Fruit fly (Drosophila melanogaster) whole organism, prepupa: Measurements from ENCODE around the gene Drsl1.

Experiments used
- Blimp-1 ChIP-seq: fragments of 200-800 bp; sonication (Bioruptor generic); optimal IDR thresholded peaks from 3 replicates; lab custom pipeline; 2017; ENCODE audit warnings: missing biosample characterization, missing genetic modification characterization, mild to moderate bottlenecking, moderate library complexity, missing genetic modification reagents
- CG10631 ChIP-seq: fragments of 200-800 bp; sonication (Bioruptor generic); optimal IDR thresholded peaks from 2 replicates; lab custom pipeline; 2016; ENCODE audit warnings: missing biosample characterization, missing genetic modification characterization
- CG16779 ChIP-seq: fragments of 200-800 bp; sonication (Bioruptor generic); optimal IDR thresholded peaks from 3 replicates; lab custom pipeline; 2017; ENCODE audit warnings: missing biosample characterization, mild to moderate bottlenecking, missing genetic modification characterization
- CG3032 ChIP-seq: fragments of 200-800 bp; optimal IDR thresholded peaks from 2 replicates; lab custom pipeline; 2019; ENCODE audit warnings: missing biosample characterization, mild to moderate bottlenecking, missing genetic modification characterization, moderate library complexity
- CG31627 ChIP-seq: fragments of 200-800 bp; sonication (Bioruptor generic); optimal IDR thresholded peaks from 3 replicates; lab custom pipeline; 2016; ENCODE audit warnings: missing biosample characterization, missing genetic modification characterization
- CG32006 ChIP-seq: fragments of 200-800 bp; sonication (Bioruptor generic); optimal IDR thresholded peaks from 3 replicates; lab custom pipeline; 2017; ENCODE audit warnings: missing biosample characterization, mild to moderate bottlenecking, missing genetic modification characterization
- CG3919 ChIP-seq: fragments of 200-800 bp; sonication (Bioruptor generic); optimal IDR thresholded peaks from 3 replicates; lab custom pipeline; 2016; ENCODE audit warnings: missing biosample characterization, missing genetic modification characterization
- CG6792 ChIP-seq: fragments of 200-800 bp; sonication (Bioruptor generic); optimal IDR thresholded peaks from 3 replicates; lab custom pipeline; 2016; ENCODE audit warnings: missing biosample characterization, missing genetic modification characterization
- CG7368 ChIP-seq: fragments of 200-800 bp; sonication (Bioruptor generic); optimal IDR thresholded peaks from 3 replicates; lab custom pipeline; 2016; ENCODE audit warnings: missing biosample characterization, missing genetic modification characterization
- CG8319 ChIP-seq: fragments of 200-800 bp; sonication (Bioruptor generic); optimal IDR thresholded peaks from 3 replicates; lab custom pipeline; 2016; ENCODE audit warnings: missing biosample characterization, missing genetic modification characterization
- CG8632 ChIP-seq: fragments of 200-800 bp; sonication (Bioruptor generic); optimal IDR thresholded peaks from 3 replicates; lab custom pipeline; 2016; ENCODE audit warnings: missing biosample characterization, missing genetic modification characterization
- CG9139 ChIP-seq: fragments of 200-800 bp; sonication (Bioruptor generic); optimal IDR thresholded peaks from 3 replicates; lab custom pipeline; 2017; ENCODE audit warnings: missing biosample characterization, mild to moderate bottlenecking, missing genetic modification characterization
- Eip75B ChIP-seq: fragments of 200-800 bp; sonication (Bioruptor generic); optimal IDR thresholded peaks from 3 replicates; lab custom pipeline; 2016; ENCODE audit warnings: missing biosample characterization, missing genetic modification characterization
- Eip78C ChIP-seq: fragments of 200-800 bp; sonication (Bioruptor generic); peaks from one replicate; lab custom pipeline; 2016; ENCODE audit warnings: missing biosample characterization, missing genetic modification characterization
- Eip93F ChIP-seq: fragments of 200-800 bp; sonication (Bioruptor generic); optimal IDR thresholded peaks from 2 replicates; lab custom pipeline; 2016; ENCODE audit warnings: missing biosample characterization, mild to moderate bottlenecking, missing genetic modification characterization
- Ets21C ChIP-seq: fragments of 200-800 bp; sonication (Bioruptor generic); optimal IDR thresholded peaks from 3 replicates; lab custom pipeline; 2016; ENCODE audit warnings: missing biosample characterization, missing genetic modification characterization
- Ets96B ChIP-seq: fragments of 200-800 bp; optimal IDR thresholded peaks from 2 replicates; lab custom pipeline; 2019; ENCODE audit warnings: missing biosample characterization, mild to moderate bottlenecking, missing genetic modification characterization, moderate library complexity
- Hr39 ChIP-seq: fragments of 200-800 bp; sonication (Bioruptor generic); optimal IDR thresholded peaks from 2 replicates; lab custom pipeline; 2016; ENCODE audit warnings: missing biosample characterization, missing genetic modification characterization
- Hr4 ChIP-seq: fragments of 200-800 bp; sonication (Bioruptor generic); optimal IDR thresholded peaks from 3 replicates; lab custom pipeline; 2016; ENCODE audit warnings: missing biosample characterization, missing genetic modification characterization
- Lpt ChIP-seq: fragments of 200-800 bp; sonication (Bioruptor generic); optimal IDR thresholded peaks from 3 replicates; lab custom pipeline; 2016; ENCODE audit warnings: missing biosample characterization, missing genetic modification characterization
- OdsH ChIP-seq: fragments of 200-800 bp; sonication (Bioruptor generic); optimal IDR thresholded peaks from 3 replicates; lab custom pipeline; 2016; ENCODE audit warnings: missing biosample characterization, missing genetic modification characterization
- Sox102F ChIP-seq: fragments of 200-800 bp; sonication (Bioruptor generic); optimal IDR thresholded peaks from 2 replicates; lab custom pipeline; 2016; ENCODE audit warnings: missing biosample characterization, mild to moderate bottlenecking, missing genetic modification characterization
- Sox14 ChIP-seq: fragments of 200-800 bp; sonication (Bioruptor generic); optimal IDR thresholded peaks from 3 replicates; lab custom pipeline; 2016; ENCODE audit warnings: missing biosample characterization, missing genetic modification characterization
- Sox15 ChIP-seq: fragments of 200-800 bp; sonication (Bioruptor generic); optimal IDR thresholded peaks from 3 replicates; lab custom pipeline; 2016; ENCODE audit warnings: missing biosample characterization, missing genetic modification characterization
- acj6 ChIP-seq: fragments of 200-800 bp; sonication (Bioruptor generic); optimal IDR thresholded peaks from 3 replicates; lab custom pipeline; 2016; ENCODE audit warnings: missing biosample characterization, missing genetic modification characterization
- dac ChIP-seq: fragments of 200-800 bp; sonication (Bioruptor generic); optimal IDR thresholded peaks from 2 replicates; lab custom pipeline; 2017; ENCODE audit warnings: missing biosample characterization, mild to moderate bottlenecking, missing genetic modification characterization
- fd59A ChIP-seq: fragments of 200-800 bp; sonication (Bioruptor generic); optimal IDR thresholded peaks from 2 replicates; lab custom pipeline; 2017; ENCODE audit warnings: missing biosample characterization, mild to moderate bottlenecking, missing genetic modification characterization, missing genetic modification reagents
- fkh ChIP-seq: fragments of 200-800 bp; sonication (Bioruptor generic); optimal IDR thresholded peaks from 3 replicates; lab custom pipeline; 2017; ENCODE audit warnings: missing biosample characterization, mild to moderate bottlenecking, missing genetic modification characterization, moderate library complexity
- spab ChIP-seq: fragments of 200-800 bp; sonication (Bioruptor generic); optimal IDR thresholded peaks from 2 replicates; lab custom pipeline; 2017; ENCODE audit warnings: missing biosample characterization, mild to moderate bottlenecking, missing genetic modification characterization, missing genetic modification reagents
- ss ChIP-seq, 2 experiments: fragments of 200-800 bp; sonication (Bioruptor generic); optimal IDR thresholded peaks; 2 replicates in 1 of 2; 3 replicates in 1 of 2; lab custom pipeline; 2017 to 2018; ENCODE audit warnings: mild to moderate bottlenecking in 2 of 2, missing biosample characterization in 2 of 2, missing genetic modification characterization in 2 of 2, moderate library complexity in 1 of 2
- svp ChIP-seq: fragments of 200-800 bp; sonication (Bioruptor generic); peaks from one replicate; lab custom pipeline; 2016; ENCODE audit warnings: missing biosample characterization, missing genetic modification characterization
- vri ChIP-seq: fragments of 200-800 bp; sonication (Bioruptor generic); optimal IDR thresholded peaks from 3 replicates; lab custom pipeline; 2016; ENCODE audit warnings: missing biosample characterization, mild to moderate bottlenecking, missing genetic modification characterization

The Drsl1 gene

DNA sequence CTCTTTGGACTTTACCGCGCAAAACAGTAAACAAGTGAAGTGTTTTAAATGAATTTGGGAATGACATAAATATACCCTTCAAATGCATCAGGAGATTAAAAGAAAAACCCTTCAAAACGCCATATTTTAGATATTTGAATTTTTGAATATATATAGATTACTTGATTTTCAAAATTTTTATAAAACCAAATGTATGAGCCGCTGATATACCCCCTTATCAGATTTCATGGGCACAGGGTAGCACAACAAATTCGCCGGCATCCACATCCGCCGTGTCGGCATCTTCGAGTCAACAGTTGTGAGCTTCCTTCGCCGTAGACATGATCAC lies 42.3 kb upstream of the Drsl1 start, which contains the start of gene Ids (continued):
- peak; percentile 80 for TF ChIP-seq CG31627 (GFP tag; lab: Kevin White, UChicago)
- TF ChIP-seq Ets21C, result peak; percentile 43
- TF ChIP-seq vri (GFP tag; lab: Kevin White, UChicago), result peak; percentile 70
- TF ChIP-seq Eip93F (GFP tag; lab: Kevin White, UChicago), result peak; percentile 33
- no peak for TF ChIP-seq CG10631 (GFP tag; lab: Kevin White, UChicago)
- TF ChIP-seq spab (GFP tag; lab: Kevin White, UChicago), result no peak
- TF ChIP-seq Sox102F, result no peak

DNA sequence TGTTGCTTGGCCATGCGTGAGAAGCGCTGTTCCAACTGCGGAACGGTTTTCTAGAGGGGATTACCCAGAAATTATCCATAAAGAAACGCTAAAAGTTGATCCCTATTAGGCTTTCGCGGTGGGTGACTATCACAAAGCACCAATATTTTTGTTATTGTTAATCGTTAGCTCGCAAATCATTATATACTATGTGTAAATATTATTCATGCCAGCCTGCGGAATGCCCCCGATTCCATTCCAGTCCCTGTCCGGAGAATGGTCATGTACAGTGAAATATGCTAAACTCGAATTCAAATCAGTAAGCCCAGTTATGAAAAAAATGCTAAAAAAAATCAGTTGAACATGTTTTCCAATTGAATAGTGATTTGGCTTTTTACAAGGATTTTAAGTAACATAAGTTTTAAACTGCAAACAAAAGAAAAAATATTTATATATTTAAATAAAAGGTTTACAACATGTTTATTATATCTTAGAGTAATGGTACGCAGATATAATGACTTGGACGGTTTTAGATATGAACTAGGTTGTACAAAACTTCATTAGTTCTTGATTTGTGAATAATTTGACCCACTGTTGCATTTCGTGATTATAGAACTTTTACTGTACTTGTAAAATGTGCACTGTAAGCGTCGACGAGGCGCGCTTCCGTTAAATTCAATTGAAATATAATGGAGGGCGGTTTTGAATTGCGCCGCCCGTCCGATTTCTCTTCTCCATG lies 41.8 kb upstream of the Drsl1 start:
- no peak for TF ChIP-seq Sox102F
- TF ChIP-seq Lpt (GFP tag; lab: Kevin White, UChicago), result no peak
- TF ChIP-seq Sox15 (GFP tag; lab: Kevin White, UChicago), result no peak
- no peak for TF ChIP-seq CG8319
- no peak for TF ChIP-seq fd59A
- no peak for TF ChIP-seq Hr4
- TF ChIP-seq CG7368 (GFP tag; lab: Kevin White, UChicago), result no peak
- no peak for TF ChIP-seq fkh (GFP tag; lab: Kevin White, UChicago)
- no peak for TF ChIP-seq Eip75B (GFP tag; lab: Kevin White, UChicago)
- no peak for TF ChIP-seq OdsH
- TF ChIP-seq CG3919, result no peak
- TF ChIP-seq CG6792, result no peak
- TF ChIP-seq CG8632 (GFP tag; lab: Kevin White, UChicago), result no peak
- TF ChIP-seq Hr39 (GFP tag; lab: Kevin White, UChicago), result no peak
- no peak for TF ChIP-seq acj6 (GFP tag; lab: Kevin White, UChicago)
- no peak for TF ChIP-seq dac
- TF ChIP-seq Eip93F (GFP tag; lab: Kevin White, UChicago), result no peak
- TF ChIP-seq CG16779 (tag; lab: Kevin White, UChicago), result no peak
- TF ChIP-seq Blimp-1 (GFP tag; lab: Kevin White, UChicago), result no peak
- no peak for TF ChIP-seq Ets21C

DNA sequence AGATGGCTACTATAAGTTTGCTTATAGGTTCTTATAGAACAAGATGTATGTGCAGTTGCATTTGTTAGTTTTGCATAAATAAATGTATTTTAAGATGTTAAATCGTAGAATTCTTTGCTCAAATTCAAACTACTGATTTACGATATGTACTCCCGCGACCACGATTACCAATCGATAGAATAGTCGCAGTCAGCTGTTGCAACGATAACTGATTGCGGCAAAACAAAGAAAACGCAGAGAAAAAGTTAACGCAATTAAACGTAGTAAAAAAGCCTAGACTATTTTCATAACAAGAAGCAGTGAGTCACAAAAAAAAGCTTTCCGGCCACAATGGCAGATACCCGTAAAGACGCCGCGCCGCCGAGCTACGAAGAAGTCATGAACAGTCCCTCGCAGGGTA lies 41.0 kb upstream of the Drsl1 start, which contains the start of gene CG12012:
CG12012 (plus strand) TSS at position 207 of the 400 bp plus-strand sequence.
- TF ChIP-seq Eip75B (GFP tag; lab: Kevin White, UChicago) (no peak), Sox14 (peak; percentile 90)

DNA sequence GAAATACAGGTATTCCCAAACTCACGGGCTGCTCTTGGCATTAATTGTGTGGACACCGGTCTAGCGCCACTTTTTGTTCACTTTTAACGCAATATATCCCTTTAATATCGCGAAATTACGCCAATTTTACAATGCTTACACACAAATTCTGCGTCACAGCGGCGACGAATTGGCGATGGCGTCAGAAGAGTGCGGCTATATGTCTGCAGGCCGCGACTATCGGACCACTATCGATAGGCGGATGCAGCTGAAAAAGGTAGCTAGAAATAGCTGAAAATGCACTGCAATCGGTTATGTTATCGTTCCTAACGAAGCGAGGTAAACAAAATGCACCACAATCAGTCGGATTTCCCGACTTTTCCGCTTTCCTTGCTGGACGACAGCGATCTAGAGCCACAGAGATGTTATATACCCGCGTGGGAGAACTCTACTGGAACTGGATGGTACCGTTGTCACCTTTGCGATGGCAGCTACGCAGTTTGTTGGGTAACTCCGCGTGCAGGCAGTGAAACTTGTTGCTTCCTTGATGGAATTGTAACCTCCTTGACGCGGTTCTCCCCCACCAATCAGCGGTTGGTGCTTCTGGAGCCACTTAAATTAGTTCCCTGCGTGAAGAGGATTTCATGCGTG lies 38.5 kb upstream of the Drsl1 start, which contains the start of the genes Ythdc1 and CG12010:
Ythdc1 (minus strand) TSS at position 177 of the 630 bp plus-strand sequence.
CG12010 (plus strand) TSS at position 289 of the 630 bp plus-strand sequence.
- TF ChIP-seq CG32006 (GFP tag; lab: Kevin White, UChicago) (no peak), CG3032 (tag; lab: Kevin White, UChicago) (peak; percentile 20), fkh (GFP tag; lab: Kevin White, UChicago) (peak; percentile 83), CG9139 (GFP tag; lab: Kevin White, UChicago) (no peak), svp (GFP tag; lab: Kevin White, UChicago) (peak; percentile 52)

DNA sequence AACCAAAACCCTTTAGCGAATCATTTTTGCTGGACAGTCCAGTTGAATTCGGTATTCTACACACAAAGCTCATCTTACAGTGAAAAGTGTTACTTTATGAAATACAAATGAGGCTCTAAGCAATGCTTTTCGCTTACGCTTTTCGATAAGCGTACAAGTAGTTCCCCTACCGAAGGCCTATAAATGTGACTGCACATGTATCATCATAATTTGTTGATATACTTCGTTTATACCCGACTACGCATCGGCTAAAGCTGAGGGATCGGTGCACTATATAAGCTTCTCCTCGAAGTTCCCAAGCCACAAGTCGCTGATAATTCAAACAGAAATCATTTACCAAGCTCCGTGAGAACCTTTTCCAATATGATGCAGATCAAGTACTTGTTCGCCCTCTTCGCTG lies 33.7 kb upstream of the Drsl1 start, which contains the start of gene Drs:
Drs (plus strand) TSS at position 301 of the 400 bp plus-strand sequence.
- TF ChIP-seq ss (GFP tag; optimal IDR thresholded peaks at IDR 0.05; lab: Kevin White, UChicago) (no peak), Eip78C (GFP tag; lab: Kevin White, UChicago) (no peak), spab (GFP tag; lab: Kevin White, UChicago) (no peak), Ets96B (no peak)
